Worm (Caenorhabditis elegans): Measurements from ENCODE around the gene slfl-4.
"Not testable (repeated sequence)": the region's sequence is repeated elsewhere in the genome, so short reads cannot be mapped to it uniquely, and the experiment has no call there.

slfl-4 gene

ce11 chrIV:5303030-5303429 is 28.7 kb downstream of the slfl-4 start, which contains the start of gene ZK354.7:
TSS of gene ZK354.7 (minus strand) at chrIV:5303130.
- TF ChIP-seq ztf-23 (GFP tag; IDR thresholded peaks at IDR 0.05) (no peak), tab-1 (GFP tag; IDR thresholded peaks at IDR 0.05) (no peak), flt-1 (GFP tag; IDR thresholded peaks at IDR 0.05) (no peak), ref-1 (GFP tag; conservative IDR thresholded peaks at IDR 0.05) (no peak), T22C8.4 (GFP tag; IDR thresholded peaks at IDR 0.05) (no peak), med-1 (GFP tag; optimal IDR thresholded peaks at IDR 0.05; ENCODE audit: insufficient read depth) (no peak), klf-2 (GFP tag; conservative IDR thresholded peaks at IDR 0.05) (no peak), ztf-29 (GFP tag; IDR thresholded peaks at IDR 0.05) (no peak), cog-1 (tag; optimal IDR thresholded peaks at IDR 0.05) (no peak)

ce11 chrIV:5306040-5306439 is 31.7 kb downstream of the slfl-4 start, which contains the start of gene ZK354.8:
TSS of gene ZK354.8 (minus strand) at chrIV:5306140.
- TF ChIP-seq ztf-23 (GFP tag; IDR thresholded peaks at IDR 0.05), result no peak
- no peak for TF ChIP-seq flt-1 (GFP tag; IDR thresholded peaks at IDR 0.05)
- no peak for TF ChIP-seq tab-1 (GFP tag; IDR thresholded peaks at IDR 0.05)
- TF ChIP-seq klf-2 (GFP tag; conservative IDR thresholded peaks at IDR 0.05), result no peak
- TF ChIP-seq T22C8.4 (GFP tag; IDR thresholded peaks at IDR 0.05), result no peak

ce11 chrIV:5308046-5308643 is 33.8 kb downstream of the slfl-4 start, which contains the start of the genes ZK354.9 and msp-58:
TSS of gene ZK354.9 (minus strand) at chrIV:5308146.
TSS of gene msp-58 (plus strand) at chrIV:5308593.
- TF ChIP-seq tab-1, T22C8.4, flt-1 (GFP tag; IDR thresholded peaks at IDR 0.05): not testable (repeated sequence)

ce11 chrIV:5309742-5310141 is 35.4 kb downstream of the slfl-4 start, which contains the start of gene ZK354.3:
TSS of gene ZK354.3 (plus strand) at chrIV:5310042.
- no peak for TF ChIP-seq T22C8.4 (GFP tag; IDR thresholded peaks at IDR 0.05)
- TF ChIP-seq flt-1 (GFP tag; IDR thresholded peaks at IDR 0.05), result no peak
- no peak for TF ChIP-seq ztf-29 (GFP tag; IDR thresholded peaks at IDR 0.05)
- TF ChIP-seq med-1 (GFP tag; optimal IDR thresholded peaks at IDR 0.05; ENCODE audit: insufficient read depth), result no peak
- TF ChIP-seq cog-1 (tag; optimal IDR thresholded peaks at IDR 0.05), result no peak

- TF ChIP-seq klf-2 (GFP tag; conservative IDR thresholded peaks at IDR 0.05); T22C8.4 (GFP tag; IDR thresholded peaks at IDR 0.05); med-1 (GFP tag; optimal IDR thresholded peaks at IDR 0.05; ENCODE audit: insufficient read depth): not testable (repeated sequence)
These were observed 38.7 kb downstream of the slfl-4 start, which contains the start of the genes msp-59 and ZK354.2 for ce11 chrIV:5313011-5313410. TSS of gene msp-59 (minus strand) at chrIV:5313111. TSS of gene ZK354.2 (plus strand) at chrIV:5313405.

ce11 chrIV:5316223-5316622 is 41.9 kb downstream of the slfl-4 start, which contains the start of gene msp-65:
TSS of gene msp-65 (plus strand) at chrIV:5316523.
- TF ChIP-seq med-1 (GFP tag; optimal IDR thresholded peaks at IDR 0.05; ENCODE audit: insufficient read depth); ref-1 (GFP tag; conservative IDR thresholded peaks at IDR 0.05); T22C8.4 (GFP tag; IDR thresholded peaks at IDR 0.05): not testable (repeated sequence)

ce11 chrIV:5317106-5317505 is 42.8 kb downstream of the slfl-4 start:
- TF ChIP-seq flt-1 (GFP tag; IDR thresholded peaks at IDR 0.05) (no peak), tab-1 (GFP tag; IDR thresholded peaks at IDR 0.05) (no peak), klf-2 (GFP tag; conservative IDR thresholded peaks at IDR 0.05) (no peak), T22C8.4 (GFP tag; IDR thresholded peaks at IDR 0.05) (no peak), med-1 (GFP tag; optimal IDR thresholded peaks at IDR 0.05; ENCODE audit: insufficient read depth) (no peak)

- no peak for TF ChIP-seq ztf-23 (GFP tag; IDR thresholded peaks at IDR 0.05)
- TF ChIP-seq tab-1 (GFP tag; IDR thresholded peaks at IDR 0.05), result no peak
- no peak for TF ChIP-seq cog-1 (tag; optimal IDR thresholded peaks at IDR 0.05)
- no peak for TF ChIP-seq med-1 (GFP tag; optimal IDR thresholded peaks at IDR 0.05; ENCODE audit: insufficient read depth)
- no peak for TF ChIP-seq flt-1 (GFP tag; IDR thresholded peaks at IDR 0.05)
- TF ChIP-seq ref-1 (GFP tag; conservative IDR thresholded peaks at IDR 0.05), result no peak
- no peak for TF ChIP-seq ztf-29 (GFP tag; IDR thresholded peaks at IDR 0.05)
- no peak for TF ChIP-seq klf-2 (GFP tag; conservative IDR thresholded peaks at IDR 0.05)
- TF ChIP-seq T22C8.4 (GFP tag; IDR thresholded peaks at IDR 0.05), result no peak
These were observed 44.5 kb downstream of the slfl-4 start, which contains the start of gene slc-46A for ce11 chrIV:5318835-5319303. TSS of gene slc-46A (plus strand) at chrIV:5319253.
